Worm (Caenorhabditis elegans): ENCODE measurements around the gene pfs-2.

Gene pfs-2

ce11 chrII:14383644-14384043 is 25.5 kb downstream of the pfs-2 start, which contains the start of gene mes-2 (continued):
- TF ChIP-seq skn-1 (tag; optimal IDR thresholded peaks at IDR 0.05) (peak; percentile 72), pag-3 (tag; optimal IDR thresholded peaks at IDR 0.05; ENCODE audit: borderline replicate concordance, insufficient read depth) (no peak), C16A3.4 (tag; optimal IDR thresholded peaks at IDR 0.05) (peak; percentile 93), ztf-11 (tag; optimal IDR thresholded peaks at IDR 0.05) (no peak), dpl-1 (GFP tag; optimal IDR thresholded peaks at IDR 0.05) (peak; percentile 98 to 99 (median 99)), ceh-8 (GFP tag; optimal IDR thresholded peaks at IDR 0.05) (peak; percentile 38), ces-1 (GFP tag; optimal IDR thresholded peaks at IDR 0.05) (no peak)

ce11 chrII:14388213-14388612 is 30.0 kb downstream of the pfs-2 start, which contains the start of gene F26H11.8:
Gene F26H11.8, plus strand, starts transcription at chrII:14388513.
- TF ChIP-seq unc-130 (tag; optimal IDR thresholded peaks at IDR 0.05): no peak
- no peak for TF ChIP-seq ceh-88 (GFP tag; IDR thresholded peaks at IDR 0.05)
- no peak for TF ChIP-seq fos-1 (tag; optimal IDR thresholded peaks at IDR 0.05)
- no peak for TF ChIP-seq jun-1 (tag; optimal IDR thresholded peaks at IDR 0.05)
- no peak for TF ChIP-seq dpl-1 (GFP tag; optimal IDR thresholded peaks at IDR 0.05)
- TF ChIP-seq fkh-10 (GFP tag; optimal IDR thresholded peaks at IDR 0.05): no peak
- TF ChIP-seq ama-1 (optimal IDR thresholded peaks at IDR 0.05): no peak
- no peak for TF ChIP-seq nhr-77 (tag; optimal IDR thresholded peaks at IDR 0.05)
- no peak for TF ChIP-seq egl-27 (tag; optimal IDR thresholded peaks at IDR 0.05)
- no peak for TF ChIP-seq fkh-4 (tag; optimal IDR thresholded peaks at IDR 0.05; ENCODE audit: borderline replicate concordance)
- TF ChIP-seq vab-15 (tag; optimal IDR thresholded peaks at IDR 0.05): no peak
- TF ChIP-seq nhr-28 (tag; optimal IDR thresholded peaks at IDR 0.05): no peak
- TF ChIP-seq hpl-2 (GFP tag; optimal IDR thresholded peaks at IDR 0.05): no peak
- no peak for TF ChIP-seq blmp-1 (tag; optimal IDR thresholded peaks at IDR 0.05)
- TF ChIP-seq tlp-1 (tag; optimal IDR thresholded peaks at IDR 0.05): no peak
- no peak for TF ChIP-seq elt-2 (tag; optimal IDR thresholded peaks at IDR 0.05)
- TF ChIP-seq pax-3 (tag; optimal IDR thresholded peaks at IDR 0.05): no peak
- no peak for TF ChIP-seq ceh-90 (tag; optimal IDR thresholded peaks at IDR 0.05)
- no peak for TF ChIP-seq nhr-90 (tag; optimal IDR thresholded peaks at IDR 0.05; ENCODE audit: poor library complexity)
- TF ChIP-seq C16A3.4 (tag; optimal IDR thresholded peaks at IDR 0.05): no peak

- TF ChIP-seq ztf-11 (tag; optimal IDR thresholded peaks at IDR 0.05) (no peak), fkh-10 (GFP tag; optimal IDR thresholded peaks at IDR 0.05) (no peak), lin-35 (GFP tag; optimal IDR thresholded peaks at IDR 0.05) (peak; percentile 93 to 96), unc-62 (GFP tag; optimal IDR thresholded peaks at IDR 0.05) (no peak), C04F5.9 (tag; optimal IDR thresholded peaks at IDR 0.05) (no peak), ets-5 (GFP tag; IDR thresholded peaks at IDR 0.05) (no peak), hlh-4 (tag; optimal IDR thresholded peaks at IDR 0.05) (no peak), egl-27 (tag; optimal IDR thresholded peaks at IDR 0.05) (no peak), sptf-1 (tag; optimal IDR thresholded peaks at IDR 0.05) (no peak), fos-1 (tag; optimal IDR thresholded peaks at IDR 0.05) (no peak), fkh-8 (tag; optimal IDR thresholded peaks at IDR 0.05) (peak; percentile 23), grh-1 (GFP tag; IDR thresholded peaks at IDR 0.05) (no peak), mep-1 (tag; optimal IDR thresholded peaks at IDR 0.05) (peak; percentile 15), nhr-19 (GFP tag; conservative IDR thresholded peaks at IDR 0.05) (peak; percentile 30; the same call in 1 of the 2 replicates), irx-1 (tag; optimal IDR thresholded peaks at IDR 0.05) (no peak), aly-2 (tag; optimal IDR thresholded peaks at IDR 0.05) (no peak), nhr-77 (tag; optimal IDR thresholded peaks at IDR 0.05) (peak; percentile 80), efl-3 (GFP tag; optimal IDR thresholded peaks at IDR 0.05) (no peak), nhr-71 (tag; optimal IDR thresholded peaks at IDR 0.05) (peak; percentile 57), lsy-2 (tag; optimal IDR thresholded peaks at IDR 0.05) (peak; percentile 56 to 89), ceh-63 (GFP tag; optimal IDR thresholded peaks at IDR 0.05) (no peak), zip-4 (GFP tag; optimal IDR thresholded peaks at IDR 0.05) (no peak), unc-98 (GFP tag; IDR thresholded peaks at IDR 0.05) (no peak), ztf-4 (tag; optimal IDR thresholded peaks at IDR 0.05) (no peak), egl-13 (tag; optimal IDR thresholded peaks at IDR 0.05) (no peak), F16B12.6 (tag; optimal IDR thresholded peaks at IDR 0.05) (peak; percentile 37), ceh-82 (tag; optimal IDR thresholded peaks at IDR 0.05) (peak in 2 of 3 experiments; percentile 14 to 60), pag-3 (tag; optimal IDR thresholded peaks at IDR 0.05; ENCODE audit: borderline replicate concordance, insufficient read depth) (no peak), ama-1 (optimal IDR thresholded peaks at IDR 0.05) (no peak), nhr-237 (tag; optimal IDR thresholded peaks at IDR 0.05) (no peak)
Measured at ce11 chrII:14390036-14390763, 32.0 kb downstream of the pfs-2 start, which contains the start of the genes kbp-3 and nurf-1. Gene kbp-3, minus strand, starts transcription at chrII:14390078. Gene nurf-1, plus strand, starts transcription at chrII:14390713.
